Fruit fly (Drosophila melanogaster) whole organism, embryonic: ENCODE data around the gene Rab23.

Experiments
- ATbp ChIP-seq: fragments of 200-800 bp; sonication (Bioruptor generic); optimal IDR thresholded peaks from 2 replicates; lab custom pipeline; 2017; ENCODE audit warnings: missing biosample characterization, mild to moderate bottlenecking, missing genetic modification characterization, missing genetic modification reagents
- Asciz ChIP-seq: fragments of 200-800 bp; sonication (Bioruptor generic); optimal IDR thresholded peaks from 2 replicates; lab custom pipeline; 2017; ENCODE audit warnings: missing biosample characterization, mild to moderate bottlenecking, missing genetic modification characterization, missing genetic modification reagents
- Atf3 ChIP-seq: fragments of 200-800 bp; sonication (Bioruptor generic); optimal IDR thresholded peaks from 3 replicates; lab custom pipeline; 2016; ENCODE audit warnings: missing biosample characterization, missing genetic modification characterization
- CG10274 ChIP-seq: fragments of 200-800 bp; sonication (Bioruptor generic); optimal IDR thresholded peaks from 3 replicates; lab custom pipeline; 2017; ENCODE audit warnings: missing biosample characterization, mild to moderate bottlenecking, missing genetic modification characterization
- CG11093 ChIP-seq: fragments of 200-800 bp; sonication (Bioruptor generic); IDR thresholded peaks from 3 replicates; pipeline ENCODE4 v1.3.6; 2022; ENCODE audit warnings: missing biosample characterization, missing genetic modification characterization
- CG14860 ChIP-seq: fragments of 200-800 bp; sonication (Bioruptor generic); IDR thresholded peaks from 3 replicates; pipeline ENCODE4 v1.3.6; 2022; ENCODE audit warnings: missing biosample characterization, missing genetic modification characterization; ENCODE audit not compliant: partially characterized antibody
- CG1603 ChIP-seq: fragments of 200-800 bp; sonication (Bioruptor generic); optimal IDR thresholded peaks from 2 replicates; lab custom pipeline; 2019; ENCODE audit warnings: missing biosample characterization, mild to moderate bottlenecking, missing genetic modification characterization, moderate library complexity
- CG16813 ChIP-seq: fragments of 200-800 bp; sonication (Bioruptor generic); IDR thresholded peaks from 3 replicates; pipeline ENCODE4 v1.3.6; 2022; ENCODE audit warnings: missing biosample characterization, missing genetic modification characterization; ENCODE audit not compliant: partially characterized antibody
- CG17802 ChIP-seq: fragments of 200-800 bp; sonication (Bioruptor generic); optimal IDR thresholded peaks from 2 replicates; lab custom pipeline; 2018; ENCODE audit warnings: missing biosample characterization, mild to moderate bottlenecking, missing genetic modification characterization, moderate library complexity
- CG18599 ChIP-seq: fragments of 200-800 bp; sonication (Bioruptor generic); optimal IDR thresholded peaks from 3 replicates; lab custom pipeline; 2017; ENCODE audit warnings: missing biosample characterization, missing genetic modification characterization, mild to moderate bottlenecking, moderate library complexity, missing genetic modification reagents
- CG2120 ChIP-seq: fragments of 200-800 bp; sonication (Bioruptor generic); optimal IDR thresholded peaks from 3 replicates; lab custom pipeline; 2016; ENCODE audit warnings: missing biosample characterization, missing genetic modification characterization
- CG30020 ChIP-seq: fragments of 200-800 bp; optimal IDR thresholded peaks from 2 replicates; lab custom pipeline; 2019; ENCODE audit warnings: missing biosample characterization, mild to moderate bottlenecking, missing genetic modification characterization, moderate library complexity
- CG31224 ChIP-seq: fragments of 200-800 bp; sonication (Bioruptor generic); IDR thresholded peaks from 2 replicates; pipeline ENCODE4 v1.3.6; 2022; ENCODE audit warnings: missing biosample characterization, missing genetic modification characterization
- CG34224 ChIP-seq: fragments of 200-800 bp; sonication (Bioruptor generic); IDR thresholded peaks from 3 replicates; pipeline ENCODE4 v1.3.6; 2022; ENCODE audit warnings: missing biosample characterization, missing genetic modification characterization; ENCODE audit not compliant: partially characterized antibody
- CG34376 ChIP-seq: fragments of 200-800 bp; sonication (Bioruptor generic); optimal IDR thresholded peaks from 2 replicates; lab custom pipeline; 2018; ENCODE audit warnings: missing biosample characterization, mild to moderate bottlenecking, missing genetic modification characterization
- CG3726 ChIP-seq: fragments of 200-800 bp; sonication (Bioruptor generic); IDR thresholded peaks from 3 replicates; pipeline ENCODE4, ENCODE4 v1.3.6; 2022; ENCODE audit warnings: missing biosample characterization, missing genetic modification characterization
- CG3995 ChIP-seq: fragments of 200-800 bp; sonication (Bioruptor generic); optimal IDR thresholded peaks from 3 replicates; lab custom pipeline; 2016; ENCODE audit warnings: missing biosample characterization, missing genetic modification characterization
- CG4360 ChIP-seq: fragments of 200-800 bp; sonication (Bioruptor generic); IDR thresholded peaks from 2 replicates; pipeline ENCODE4 v1.3.6; 2022; ENCODE audit warnings: missing biosample characterization, missing genetic modification characterization
- CG4730 ChIP-seq: fragments of 200-800 bp; sonication (Bioruptor generic); IDR thresholded peaks from 2 replicates; pipeline ENCODE4 v1.3.6; 2022; ENCODE audit warnings: missing biosample characterization, missing genetic modification characterization
- CG7271 ChIP-seq: fragments of 200-800 bp; sonication (Bioruptor generic); optimal IDR thresholded peaks from 2 replicates; lab custom pipeline; 2018; ENCODE audit warnings: missing biosample characterization, mild to moderate bottlenecking, missing genetic modification characterization, moderate library complexity
- CG7556 ChIP-seq: fragments of 200-800 bp; sonication (Bioruptor generic); optimal IDR thresholded peaks from 2 replicates; lab custom pipeline; 2017; ENCODE audit warnings: missing biosample characterization, mild to moderate bottlenecking, missing genetic modification characterization
- CrebB ChIP-seq: fragments of 200-800 bp; sonication (Bioruptor generic); optimal IDR thresholded peaks from 3 replicates; lab custom pipeline; 2018; ENCODE audit warnings: missing biosample characterization, mild to moderate bottlenecking, missing genetic modification characterization
- Dad ChIP-seq: fragments of 200-800 bp; sonication (Bioruptor generic); optimal IDR thresholded peaks from 3 replicates; lab custom pipeline; 2016; ENCODE audit warnings: missing biosample characterization, missing genetic modification characterization
- Dip2 ChIP-seq: fragments of 200-800 bp; sonication (Bioruptor generic); IDR thresholded peaks from 2 replicates; pipeline ENCODE4 v1.3.6; 2022; ENCODE audit warnings: missing biosample characterization, missing genetic modification characterization
- Dp ChIP-seq: fragments of 200-800 bp; sonication (Bioruptor generic); optimal IDR thresholded peaks from 2 replicates; lab custom pipeline; 2018; ENCODE audit warnings: missing biosample characterization, mild to moderate bottlenecking, missing genetic modification characterization, moderate library complexity
- Hr51 ChIP-seq, 2 experiments: fragments of 200-800 bp; sonication (Bioruptor generic); optimal IDR thresholded peaks; 2 replicates in 1 of 2; 3 replicates in 1 of 2; lab custom pipeline; 2016 to 2018; ENCODE audit warnings: missing biosample characterization in 2 of 2, missing genetic modification characterization in 2 of 2, mild to moderate bottlenecking in 1 of 2, moderate library complexity in 1 of 2
- Med ChIP-seq: fragments of 200-800 bp; sonication (Bioruptor generic); peaks from one replicate; lab custom pipeline; 2016; ENCODE audit warnings: missing biosample characterization, missing genetic modification characterization, mild to moderate bottlenecking, inconsistent platforms, moderate library complexity
- Myb ChIP-seq: fragments of 200-800 bp; sonication (Bioruptor generic); optimal IDR thresholded peaks from 2 replicates; lab custom pipeline; 2016; ENCODE audit warnings: missing biosample characterization, missing genetic modification characterization
- Ravus ChIP-seq: fragments of 200-800 bp; sonication (Bioruptor generic); IDR thresholded peaks from 2 replicates; pipeline ENCODE4 v1.3.6; 2022; ENCODE audit warnings: missing biosample characterization, missing genetic modification characterization
- Rfx ChIP-seq: fragments of 200-800 bp; sonication (Bioruptor generic); IDR thresholded peaks from 2 replicates; pipeline ENCODE4 v1.3.6; 2022; ENCODE audit warnings: missing biosample characterization, missing genetic modification characterization
- Sry-δ ChIP-seq: fragments of 200-800 bp; sonication (Bioruptor generic); optimal IDR thresholded peaks from 2 replicates; lab custom pipeline; 2016; ENCODE audit warnings: missing biosample characterization, missing genetic modification characterization
- ara ChIP-seq: fragments of 200-800 bp; sonication (Bioruptor generic); IDR thresholded peaks from 2 replicates; pipeline ENCODE4 v1.3.6; 2022; ENCODE audit warnings: missing biosample characterization, missing genetic modification characterization
- chif ChIP-seq, 2 experiments: fragments of 200-800 bp; sonication (Bioruptor generic); optimal IDR thresholded peaks; 3 replicates each; lab custom pipeline; 2016; ENCODE audit warnings: missing biosample characterization in 2 of 2, missing genetic modification characterization in 2 of 2
- chn ChIP-seq: fragments of 200-800 bp; sonication (Bioruptor generic); optimal IDR thresholded peaks from 2 replicates; lab custom pipeline; 2016; ENCODE audit warnings: missing biosample characterization, missing genetic modification characterization
- croc ChIP-seq: fragments of 200-800 bp; sonication (Bioruptor generic); conservative IDR thresholded peaks from 3 replicates; pipeline ENCODE4 v1.3.6; 2022; ENCODE audit warnings: missing biosample characterization, missing genetic modification characterization
- cwo ChIP-seq: fragments of 200-800 bp; sonication (Bioruptor generic); optimal IDR thresholded peaks from 3 replicates; lab custom pipeline; 2017; ENCODE audit warnings: missing biosample characterization, missing genetic modification characterization, mild to moderate bottlenecking, moderate library complexity, missing genetic modification reagents
- dpn ChIP-seq, 2 experiments: fragments of 200-800 bp; sonication (Bioruptor generic); optimal IDR thresholded peaks; 3 replicates each; lab custom pipeline; 2016; ENCODE audit warnings: missing biosample characterization in 2 of 2, missing genetic modification characterization in 2 of 2
- emc ChIP-seq: fragments of 200-800 bp; sonication (Bioruptor generic); optimal IDR thresholded peaks from 2 replicates; lab custom pipeline; 2016; ENCODE audit warnings: missing biosample characterization, missing genetic modification characterization
- gsb-n ChIP-seq: fragments of 200-800 bp; sonication (Bioruptor generic); optimal IDR thresholded peaks from 3 replicates; lab custom pipeline; 2018; ENCODE audit warnings: missing biosample characterization, mild to moderate bottlenecking, missing genetic modification characterization
- jumu ChIP-seq: fragments of 200-800 bp; sonication (Bioruptor generic); optimal IDR thresholded peaks from 3 replicates; lab custom pipeline; 2016; ENCODE audit warnings: missing biosample characterization, missing genetic modification characterization
- nerfin-2 ChIP-seq: fragments of 200-800 bp; sonication (Bioruptor generic); IDR thresholded peaks from 2 replicates; pipeline ENCODE4 v1.3.6; 2022; ENCODE audit warnings: missing biosample characterization, missing genetic modification characterization; ENCODE audit not compliant: partially characterized antibody
- peb ChIP-seq: fragments of 200-800 bp; sonication (Bioruptor generic); IDR thresholded peaks from 2 replicates; pipeline ENCODE4 v1.3.6; 2022; ENCODE audit warnings: missing biosample characterization, missing genetic modification characterization
- phol ChIP-seq: fragments of 200-800 bp; sonication (Bioruptor generic); optimal IDR thresholded peaks from 3 replicates; lab custom pipeline; 2018; ENCODE audit warnings: missing biosample characterization, mild to moderate bottlenecking, missing genetic modification characterization, moderate library complexity
- pzg ChIP-seq: fragments of 200-800 bp; sonication (Bioruptor generic); optimal IDR thresholded peaks from 3 replicates; lab custom pipeline; 2018; ENCODE audit warnings: missing biosample characterization, mild to moderate bottlenecking, missing genetic modification characterization, moderate library complexity
- run ChIP-seq: fragments of 200-800 bp; sonication (Bioruptor generic); optimal IDR thresholded peaks from 3 replicates; lab custom pipeline; 2018; ENCODE audit warnings: missing biosample characterization, mild to moderate bottlenecking, missing genetic modification characterization
- slou ChIP-seq: fragments of 200-800 bp; sonication (Bioruptor generic); optimal IDR thresholded peaks from 3 replicates; lab custom pipeline; 2016; ENCODE audit warnings: missing biosample characterization, missing genetic modification characterization
- sr ChIP-seq: fragments of 200-800 bp; sonication (Bioruptor generic); IDR thresholded peaks from 3 replicates; pipeline ENCODE4 v1.3.6; 2022; ENCODE audit warnings: missing biosample characterization, missing genetic modification characterization
- stc ChIP-seq: fragments of 200-800 bp; sonication (Bioruptor generic); IDR thresholded peaks from 2 replicates; pipeline ENCODE4 v1.3.6; 2022; ENCODE audit warnings: missing biosample characterization, missing genetic modification characterization
- stwl ChIP-seq: fragments of 200-800 bp; sonication (Bioruptor generic); optimal IDR thresholded peaks from 3 replicates; lab custom pipeline; 2018; ENCODE audit warnings: missing biosample characterization, mild to moderate bottlenecking, missing genetic modification characterization, moderate library complexity
- trem ChIP-seq: fragments of 200-800 bp; optimal IDR thresholded peaks from 3 replicates; lab custom pipeline; 2019; ENCODE audit warnings: missing biosample characterization, mild to moderate bottlenecking, missing genetic modification characterization, moderate library complexity
- twi ChIP-seq: fragments of 200-800 bp; optimal IDR thresholded peaks from 2 replicates; lab custom pipeline; 2019; ENCODE audit warnings: missing biosample characterization, mild to moderate bottlenecking, missing genetic modification characterization, moderate library complexity

Rab23 gene

DNA sequence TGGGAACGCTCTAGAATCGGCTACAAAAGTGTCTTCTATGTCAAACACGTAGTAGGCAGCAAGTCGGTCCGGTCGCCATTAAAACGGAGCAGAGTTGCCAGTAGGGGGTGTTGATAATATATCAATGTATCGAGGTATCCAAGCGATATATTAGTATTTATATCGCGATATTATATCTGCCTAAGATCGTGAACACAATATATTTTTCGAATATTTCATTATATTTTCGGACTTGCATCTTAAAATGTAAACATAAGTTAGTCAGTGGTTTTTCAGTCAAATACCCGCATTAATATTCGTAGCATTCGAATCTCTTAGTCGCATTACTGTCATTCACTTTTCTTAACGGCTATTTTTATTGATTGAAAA lies 25.4 kb downstream of the Rab23 start, which contains the start of gene CG2182 (continued):
- TF ChIP-seq CrebB (tag; lab: Kevin White, UChicago) (no peak), CG34376 (GFP tag; lab: Kevin White, UChicago) (no peak), ATbp (GFP tag; lab: Kevin White, UChicago) (no peak), chn (no peak), croc (GFP tag; lab: Robert Waterston, UW) (no peak), CG11093 (GFP tag; lab: Robert Waterston, UW) (no peak), emc (no peak), pzg (GFP tag; lab: Kevin White, UChicago) (peak; percentile 39), stwl (tag; lab: Kevin White, UChicago) (no peak), CG10274 (GFP tag; lab: Kevin White, UChicago) (no peak), twi (no peak), CG3995 (peak; percentile 84), phol (peak; percentile 90), Hr51 (GFP tag; optimal IDR thresholded peaks at IDR 0.05; lab: Kevin White, UChicago) (no peak), sr (GFP tag; lab: Robert Waterston, UW) (no peak), run (no peak), gsb-n (tag; lab: Kevin White, UChicago) (no peak), Asciz (GFP tag; lab: Kevin White, UChicago) (no peak), Ravus (GFP tag; lab: Robert Waterston, UW) (no peak), CG7556 (no peak), stc (GFP tag; lab: Robert Waterston, UW) (no peak), cwo (no peak), CG1603 (tag; lab: Kevin White, UChicago) (peak; percentile 44), Sry-δ (peak; percentile 53), CG17802 (no peak), Dp (GFP tag; lab: Kevin White, UChicago) (no peak), CG4730 (GFP tag; lab: Robert Waterston, UW) (no peak), CG18599 (GFP tag; lab: Kevin White, UChicago) (peak; percentile 18), Med (GFP tag; lab: Kevin White, UChicago) (peak; percentile 10), Rfx (GFP tag; lab: Robert Waterston, UW) (peak; percentile 52), Dip2 (GFP tag; lab: Robert Waterston, UW) (no peak), jumu (no peak), Myb (GFP tag; lab: Kevin White, UChicago) (peak; percentile 28), CG16813 (GFP tag; lab: Robert Waterston, UW) (peak; percentile 50), slou (GFP tag; lab: Kevin White, UChicago) (no peak), trem (tag; lab: Kevin White, UChicago) (peak; percentile 33), CG34224 (GFP tag; lab: Robert Waterston, UW) (peak; percentile 9), CG14860 (GFP tag; lab: Robert Waterston, UW) (peak; percentile 43), ara (GFP tag; lab: Robert Waterston, UW) (no peak), CG31224 (GFP tag; lab: Robert Waterston, UW) (no peak), dpn (GFP tag; optimal IDR thresholded peaks at IDR 0.05; lab: Kevin White, UChicago) (peak in 1 of 2 experiments; percentile 1), chif (GFP tag; optimal IDR thresholded peaks at IDR 0.05; lab: Kevin White, UChicago) (no peak), Dad (GFP tag; lab: Kevin White, UChicago) (peak; percentile 0), CG30020 (tag; lab: Kevin White, UChicago) (no peak), CG2120 (GFP tag; lab: Kevin White, UChicago) (peak; percentile 31), Atf3 (GFP tag; lab: Kevin White, UChicago) (no peak), nerfin-2 (GFP tag; lab: Robert Waterston, UW) (peak; percentile 7), peb (GFP tag; lab: Robert Waterston, UW) (no peak), CG4360 (GFP tag; lab: Robert Waterston, UW) (no peak), CG3726 (GFP tag; lab: Robert Waterston, UW) (no peak), CG7271 (tag; lab: Kevin White, UChicago) (no peak)
